Worm (Caenorhabditis elegans): ENCODE results near the gene srw-36.

- TF ChIP-seq ceh-13 (GFP tag; optimal IDR thresholded peaks at IDR 0.05) (no peak), hmbx-1 (tag; optimal IDR thresholded peaks at IDR 0.05) (no peak), hmg-4 (GFP tag; optimal IDR thresholded peaks at IDR 0.05) (no peak), pes-1 (GFP tag; IDR thresholded peaks at IDR 0.05) (no peak), tbx-37 (GFP tag; conservative IDR thresholded peaks at IDR 0.05) (no peak), ama-1 (optimal IDR thresholded peaks at IDR 0.05) (no peak), flt-1 (GFP tag; IDR thresholded peaks at IDR 0.05) (no peak)
Observed at ce11 chrV:16729961-16730360, 47.0 kb downstream of the srw-36 start, which contains the start of gene srz-99.
